Fruit fly (Drosophila melanogaster) whole organism, embryonic: ENCODE results near the gene mRpL40.
A peak's percentile ranks its signal among the peaks of the same experiment; 100 is the strongest.

Experiments
- CG10366 ChIP-seq: fragments of 200-800 bp; sonication (Bioruptor generic); IDR thresholded peaks from 2 replicates; pipeline ENCODE4 v1.3.6; 2022; ENCODE audit warnings: missing biosample characterization, missing genetic modification characterization
- CG10462 ChIP-seq: fragments of 200-800 bp; sonication (Bioruptor generic); optimal IDR thresholded peaks from 2 replicates; lab custom pipeline; 2016; ENCODE audit warnings: missing biosample characterization, missing genetic modification characterization
- CG10543 ChIP-seq: fragments of 200-800 bp; sonication (Bioruptor generic); optimal IDR thresholded peaks from 3 replicates; lab custom pipeline; 2017; ENCODE audit warnings: missing biosample characterization, mild to moderate bottlenecking, missing genetic modification characterization, moderate library complexity
- CG11456 ChIP-seq: fragments of 200-800 bp; sonication (Bioruptor generic); IDR thresholded peaks from 3 replicates; pipeline ENCODE4 v1.3.6; 2022; ENCODE audit warnings: missing biosample characterization, missing genetic modification characterization
- CG12769 ChIP-seq: fragments of 200-800 bp; sonication (Bioruptor generic); optimal IDR thresholded peaks from 2 replicates; lab custom pipeline; 2019; ENCODE audit warnings: missing biosample characterization, mild to moderate bottlenecking, missing genetic modification characterization, moderate library complexity
- CG18011 ChIP-seq: fragments of 200-800 bp; sonication (Bioruptor generic); optimal IDR thresholded peaks from 2 replicates; lab custom pipeline; 2017; ENCODE audit warnings: missing biosample characterization, missing genetic modification characterization, mild to moderate bottlenecking, moderate library complexity, missing genotype
- CG3065 ChIP-seq: fragments of 200-800 bp; sonication (Bioruptor generic); optimal IDR thresholded peaks from 2 replicates; lab custom pipeline; 2016; ENCODE audit warnings: missing biosample characterization, missing genetic modification characterization
- CG4617 ChIP-seq: fragments of 200-800 bp; sonication (Bioruptor generic); optimal IDR thresholded peaks from 3 replicates; lab custom pipeline; 2016; ENCODE audit warnings: missing biosample characterization, missing genetic modification characterization, borderline replicate concordance
- CG9876 ChIP-seq: fragments of 200-800 bp; sonication (Bioruptor generic); optimal IDR thresholded peaks from 2 replicates; lab custom pipeline; 2016; ENCODE audit warnings: missing biosample characterization, missing genetic modification characterization
- CHES-1-like ChIP-seq: fragments of 200-800 bp; sonication (Bioruptor generic); optimal IDR thresholded peaks from 2 replicates; lab custom pipeline; 2016; ENCODE audit warnings: missing biosample characterization, missing genetic modification characterization
- CTCF ChIP-seq: fragments of 200-800 bp; sonication (Bioruptor generic); optimal IDR thresholded peaks from 2 replicates; lab custom pipeline; 2017; ENCODE audit warnings: missing biosample characterization, mild to moderate bottlenecking, missing genetic modification characterization, moderate library complexity
- Camta ChIP-seq: fragments of 200-800 bp; sonication (Bioruptor generic); optimal IDR thresholded peaks from 2 replicates; lab custom pipeline; 2016; ENCODE audit warnings: missing biosample characterization, missing genetic modification characterization
- Dll ChIP-seq: fragments of 200-800 bp; sonication (Bioruptor generic); IDR thresholded peaks from 4 replicates; pipeline ENCODE4 v1.3.6; 2022; ENCODE audit warnings: missing biosample characterization, missing genetic modification characterization; ENCODE audit not compliant: partially characterized antibody
- HmgZ ChIP-seq: fragments of 200-800 bp; sonication (Bioruptor generic); optimal IDR thresholded peaks from 2 replicates; lab custom pipeline; 2018; ENCODE audit warnings: missing biosample characterization, mild to moderate bottlenecking, missing genetic modification characterization
- Hr78 ChIP-seq, 2 experiments: fragments of 200-800 bp in 1 of 2; fragments of >200 bp in 1 of 2; sonication (Bioruptor generic) in 1 of 2; optimal IDR thresholded peaks; 2 replicates each; lab custom pipeline; 2017 to 2019; ENCODE audit warnings: missing biosample characterization in 2 of 2, missing genetic modification characterization in 2 of 2, mild to moderate bottlenecking in 1 of 2, moderate library complexity in 1 of 2
- Mad ChIP-seq: fragments of 200-800 bp; sonication (Bioruptor generic); optimal IDR thresholded peaks from 2 replicates; lab custom pipeline; 2016; ENCODE audit warnings: missing biosample characterization, missing genetic modification characterization
- Pdp1 ChIP-seq, 2 experiments: fragments of 200-800 bp; sonication (Bioruptor generic); optimal IDR thresholded peaks; 3 replicates each; lab custom pipeline; 2016; ENCODE audit warnings: missing biosample characterization in 2 of 2, missing genetic modification characterization in 2 of 2, mild to moderate bottlenecking in 1 of 2, moderate library complexity in 1 of 2
- Trl ChIP-seq, 3 experiments: fragments of >200 bp in 2 of 3; fragments of 200-800 bp in 1 of 3; sonication (Bioruptor generic) in 1 of 3; optimal IDR thresholded peaks; 2 replicates in 1 of 3; 3 replicates in 2 of 3; lab custom pipeline; 2016 to 2017; ENCODE audit warnings: missing biosample characterization in 1 of 3, missing genetic modification characterization in 1 of 3
- aop ChIP-seq: fragments of 200-800 bp; sonication (Bioruptor generic); IDR thresholded peaks from 2 replicates; pipeline ENCODE4 v1.3.6; 2022; ENCODE audit warnings: missing biosample characterization, missing genetic modification characterization
- ap ChIP-seq: fragments of 200-800 bp; sonication (Bioruptor generic); IDR thresholded peaks from 2 replicates; pipeline ENCODE4 v1.3.6; 2022; ENCODE audit warnings: missing biosample characterization, missing genetic modification characterization
- crol ChIP-seq: fragments of 200-800 bp; sonication (Bioruptor generic); IDR thresholded peaks from 2 replicates; pipeline ENCODE4 v1.3.6; 2022; ENCODE audit warnings: missing biosample characterization, missing genetic modification characterization
- ftz-f1 ChIP-seq: fragments of 200-800 bp; sonication (Bioruptor generic); optimal IDR thresholded peaks from 2 replicates; lab custom pipeline; 2016; ENCODE audit warnings: missing biosample characterization, missing genetic modification characterization
- hth ChIP-seq: fragments of >200 bp; optimal IDR thresholded peaks from 2 replicates; lab custom pipeline; 2017; ENCODE audit warnings: inconsistent platforms
- ken ChIP-seq: fragments of 200-800 bp; sonication (Bioruptor generic); IDR thresholded peaks from 3 replicates; pipeline ENCODE4 v1.3.6; 2022; ENCODE audit warnings: missing biosample characterization, missing genetic modification characterization
- kni ChIP-seq: fragments of 200-800 bp; sonication (Bioruptor generic); optimal IDR thresholded peaks from 3 replicates; lab custom pipeline; 2017; ENCODE audit warnings: mild to moderate bottlenecking, missing biosample characterization, missing genetic modification reagents, missing genetic modification characterization
- nau ChIP-seq: fragments of 200-800 bp; sonication (Bioruptor generic); optimal IDR thresholded peaks from 3 replicates; lab custom pipeline; 2017; ENCODE audit warnings: missing biosample characterization, mild to moderate bottlenecking, missing genetic modification characterization, missing genetic modification reagents
- nom ChIP-seq: fragments of 200-800 bp; sonication (Bioruptor generic); optimal IDR thresholded peaks from 2 replicates; lab custom pipeline; 2017; ENCODE audit warnings: missing biosample characterization, missing genetic modification characterization, mild to moderate bottlenecking, moderate library complexity, missing genetic modification reagents
- p53 ChIP-seq: fragments of 200-800 bp; sonication (Bioruptor generic); optimal IDR thresholded peaks from 2 replicates; lab custom pipeline; 2016; ENCODE audit warnings: missing biosample characterization, missing genetic modification characterization
- pb ChIP-seq: fragments of 200-800 bp; sonication (Bioruptor generic); optimal IDR thresholded peaks from 3 replicates; lab custom pipeline; 2016; ENCODE audit warnings: missing biosample characterization, missing genetic modification characterization
- pnt ChIP-seq: fragments of 200-800 bp; sonication (Bioruptor generic); optimal IDR thresholded peaks from 3 replicates; lab custom pipeline; 2016; ENCODE audit warnings: missing biosample characterization, missing genetic modification characterization
- schlank ChIP-seq: fragments of 200-800 bp; sonication (Bioruptor generic); optimal IDR thresholded peaks from 2 replicates; lab custom pipeline; 2018; ENCODE audit warnings: missing biosample characterization, mild to moderate bottlenecking, missing genetic modification characterization
- sd ChIP-seq: fragments of 200-800 bp; sonication (Bioruptor generic); optimal IDR thresholded peaks from 3 replicates; lab custom pipeline; 2018; ENCODE audit warnings: missing biosample characterization, mild to moderate bottlenecking, missing genetic modification characterization, moderate library complexity
- sr ChIP-seq: fragments of 200-800 bp; sonication (Bioruptor generic); IDR thresholded peaks from 3 replicates; pipeline ENCODE4 v1.3.6; 2022; ENCODE audit warnings: missing biosample characterization, missing genetic modification characterization
- tup ChIP-seq: fragments of 200-800 bp; sonication (Bioruptor generic); optimal IDR thresholded peaks from 2 replicates; lab custom pipeline; 2016; ENCODE audit warnings: missing biosample characterization, mild to moderate bottlenecking, missing genetic modification characterization, moderate library complexity

Gene mRpL40

dm6 chr3R:11437528-11437927 lies 29.8 kb downstream of the mRpL40 start, which contains the start of gene CG17230 (continued):
- TF ChIP-seq ken (GFP tag; lab: Robert Waterston, UW), result no peak
- TF ChIP-seq ap (GFP tag; lab: Robert Waterston, UW), result no peak
- peak; percentile 60 for TF ChIP-seq CG4617 (GFP tag; lab: Kevin White, UChicago)
- TF ChIP-seq aop, result no peak
- TF ChIP-seq Dll (GFP tag; lab: Robert Waterston, UW), result peak; percentile 77
- no peak for TF ChIP-seq Mad
- TF ChIP-seq HmgZ, result no peak

- 0 out of 3 replicates have a peak, but pooled peaks have one; percentile 22 for TF ChIP-seq CG11456 (GFP tag; lab: Robert Waterston, UW)
- TF ChIP-seq CG18011 (GFP tag; lab: Kevin White, UChicago), result no peak
These were observed 33.3 kb downstream of the mRpL40 start for dm6 chr3R:11441038-11441437.

dm6 chr3R:11449688-11450087 lies 42.0 kb downstream of the mRpL40 start:
- TF ChIP-seq kni (no peak), nom (GFP tag; lab: Kevin White, UChicago) (peak; percentile 45), CG10366 (GFP tag; lab: Robert Waterston, UW) (no peak)

dm6 chr3R:11451207-11451841 lies 43.6 kb downstream of the mRpL40 start, which contains the start of gene sals:
sals (minus strand) TSS chr3R:11451791.
- TF ChIP-seq Pdp1 (GFP tag; optimal IDR thresholded peaks at IDR 0.05; lab: Kevin White, UChicago), result peak in 1 of 2 experiments; percentile 74
- no peak for TF ChIP-seq Camta
- TF ChIP-seq pb, result no peak
- TF ChIP-seq schlank (tag; lab: Kevin White, UChicago), result no peak
- TF ChIP-seq p53 (GFP tag; lab: Kevin White, UChicago), result no peak
- peak; percentile 16 for TF ChIP-seq ftz-f1 (GFP tag; lab: Kevin White, UChicago)
- TF ChIP-seq CG9876 (GFP tag; lab: Kevin White, UChicago), result no peak
- TF ChIP-seq CTCF, result no peak
- no peak for TF ChIP-seq CHES-1-like (GFP tag; lab: Kevin White, UChicago)
- TF ChIP-seq sd, result peak; percentile 62
- TF ChIP-seq nau (GFP tag; lab: Kevin White, UChicago), result peak; percentile 24
- TF ChIP-seq CG10462 (GFP tag; lab: Kevin White, UChicago), result no peak
- no peak for TF ChIP-seq pnt (GFP tag; lab: Kevin White, UChicago)
- TF ChIP-seq CG10543 (GFP tag; lab: Kevin White, UChicago), result peak; percentile 31
- TF ChIP-seq crol (GFP tag; lab: Robert Waterston, UW), result peak; percentile 49
- peak; percentile 74 for TF ChIP-seq CG12769
- TF ChIP-seq hth (lab: Kevin White, UChicago), result no peak
- TF ChIP-seq Trl (optimal IDR thresholded peaks at IDR 0.05; lab: Kevin White, UChicago), result peak; percentile 15 to 35
- TF ChIP-seq Trl (GFP tag; optimal IDR thresholded peaks at IDR 0.05; lab: Kevin White, UChicago), result no peak
- peak; percentile 93 for TF ChIP-seq sr
- peak in 1 of 2 experiments; percentile 31 for TF ChIP-seq Hr78 (GFP tag; optimal IDR thresholded peaks at IDR 0.05; lab: Kevin White, UChicago)
- TF ChIP-seq CG3065 (GFP tag; lab: Kevin White, UChicago), result no peak
- no peak for TF ChIP-seq tup (GFP tag; lab: Kevin White, UChicago)
